Fruit fly (Drosophila melanogaster): ENCODE results near the gene CG6686.

The CG6686 gene

DNA sequence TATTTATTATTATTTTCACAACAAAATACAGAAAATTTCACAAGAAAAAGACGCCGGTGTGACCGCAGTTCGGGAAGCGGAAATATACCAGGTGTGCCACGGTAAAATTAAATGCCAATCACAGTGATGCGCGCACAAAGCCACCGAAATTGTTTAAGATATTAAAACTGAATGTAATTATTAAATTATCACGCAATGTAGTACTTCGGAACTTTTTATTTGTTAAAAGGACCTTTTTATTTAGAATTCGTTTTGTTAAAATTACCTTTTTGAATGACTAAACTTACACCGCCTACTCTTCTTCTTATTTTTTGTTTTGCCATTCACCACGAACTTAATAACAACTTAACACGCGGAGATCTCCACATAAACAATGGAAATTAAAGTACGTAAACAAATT, at the start of gene CG6686, which contains the start of gene CG34163 (continued):
- TF ChIP-seq CG10431 (GFP tag; optimal IDR thresholded peaks at IDR 0.05) (no peak), Doc2 (GFP tag; IDR thresholded peaks at IDR 0.05) (no peak), CG12104 (GFP tag; optimal IDR thresholded peaks at IDR 0.05) (no peak), CG43689 (GFP tag; IDR thresholded peaks at IDR 0.05) (no peak), CG16863 (GFP tag; optimal IDR thresholded peaks at IDR 0.05) (no peak), B-H2 (GFP tag; optimal IDR thresholded peaks at IDR 0.05) (peak; percentile 36), CHES-1-like (GFP tag; optimal IDR thresholded peaks at IDR 0.05) (peak; percentile 63), E2f2 (GFP tag; IDR thresholded peaks at IDR 0.05) (peak; percentile 64), grau (tag; optimal IDR thresholded peaks at IDR 0.05) (peak; percentile 33), pnt (GFP tag; optimal IDR thresholded peaks at IDR 0.05) (peak; percentile 11), sob (GFP tag; IDR thresholded peaks at IDR 0.05) (peak; percentile 42; the same call in 1 of the 2 replicates), CG13775 (GFP tag; optimal IDR thresholded peaks at IDR 0.05) (peak; percentile 42), Hsf (GFP tag; optimal IDR thresholded peaks at IDR 0.05) (peak; percentile 64), Stat92E (GFP tag; optimal IDR thresholded peaks at IDR 0.05) (peak in 1 of 3 experiments; percentile 38), Hr39 (optimal IDR thresholded peaks at IDR 0.05) (no peak), zen2 (GFP tag; IDR thresholded peaks at IDR 0.05; ENCODE audit: partially characterized antibody) (no peak), al (GFP tag; IDR thresholded peaks at IDR 0.05) (peak; percentile 37; the same call in 1 of the 2 replicates), grn (GFP tag; optimal IDR thresholded peaks at IDR 0.05) (no peak), Bgb (GFP tag; IDR thresholded peaks at IDR 0.05; ENCODE audit: partially characterized antibody) (no peak; the same call in 1 of the 2 replicates), CG6254 (GFP tag; optimal IDR thresholded peaks at IDR 0.05) (peak; percentile 19), CG6175 (GFP tag; IDR thresholded peaks at IDR 0.05) (no peak), CG4730 (GFP tag; IDR thresholded peaks at IDR 0.05) (no peak), corto (GFP tag; optimal IDR thresholded peaks at IDR 0.05) (no peak), CG4404 (GFP tag; IDR thresholded peaks at IDR 0.05) (no peak), pzg (GFP tag; optimal IDR thresholded peaks at IDR 0.05) (peak; percentile 63), H2.0 (GFP tag; IDR thresholded peaks at IDR 0.05) (no peak), CG11504 (tag; optimal IDR thresholded peaks at IDR 0.05) (no peak), CG9727 (GFP tag; optimal IDR thresholded peaks at IDR 0.05) (peak; percentile 33), slbo (GFP tag; IDR thresholded peaks at IDR 0.05) (peak; percentile 66; the same call in 1 of the 2 replicates), Hey (tag; optimal IDR thresholded peaks at IDR 0.05) (no peak), Bteb2 (GFP tag; optimal IDR thresholded peaks at IDR 0.05) (peak; percentile 34), peb (GFP tag; IDR thresholded peaks at IDR 0.05) (no peak), repo (GFP tag; optimal IDR thresholded peaks at IDR 0.05) (no peak), knrl (GFP tag; IDR thresholded peaks at IDR 0.05; ENCODE audit: partially characterized antibody) (0 out of 3 replicates have a peak, but pooled peaks have one; percentile 21), Camta (GFP tag; optimal IDR thresholded peaks at IDR 0.05) (peak; percentile 51), bsh (GFP tag; optimal IDR thresholded peaks at IDR 0.05) (peak in 1 of 2 experiments; percentile 14), disco-r (GFP tag; optimal IDR thresholded peaks at IDR 0.05) (no peak), Nf-YA (GFP tag; IDR thresholded peaks at IDR 0.05) (no peak), sima (GFP tag; optimal IDR thresholded peaks at IDR 0.05) (no peak), dmrt11E (tag; optimal IDR thresholded peaks at IDR 0.05) (peak; percentile 35), Neu2 (GFP tag; optimal IDR thresholded peaks at IDR 0.05; ENCODE audit: borderline replicate concordance) (no peak), ham (GFP tag; IDR thresholded peaks at IDR 0.05) (no peak), CG14050 (GFP tag; IDR thresholded peaks at IDR 0.05) (no peak), CG6689 (GFP tag; IDR thresholded peaks at IDR 0.05) (0 out of 2 replicates have a peak, but pooled peaks have one; percentile 27), CG7786 (GFP tag; optimal IDR thresholded peaks at IDR 0.05) (peak; percentile 55), PHDP (tag; optimal IDR thresholded peaks at IDR 0.05) (peak; percentile 6), CG2875 (GFP tag; optimal IDR thresholded peaks at IDR 0.05) (no peak), CG10959 (GFP tag; IDR thresholded peaks at IDR 0.05) (no peak), chn (GFP tag; optimal IDR thresholded peaks at IDR 0.05) (peak; percentile 21), bbx (GFP tag; IDR thresholded peaks at IDR 0.05; ENCODE audit: partially characterized antibody) (no peak), Abd-B (GFP tag; optimal IDR thresholded peaks at IDR 0.05) (peak; percentile 46)

Data from whole organism, embryonic.